Worm (Caenorhabditis elegans) whole organism, L3 larva: ENCODE results near the gene srbc-38.

Experiments
- R02D3.7 ChIP-seq: fragments of 150-350 bp; optimal IDR thresholded peaks from 2 replicates; lab custom pipeline; 2014; ENCODE audit warnings: missing biosample characterization, missing genetic modification characterization
- ZK546.5 ChIP-seq: sonication (generic microtip); optimal IDR thresholded peaks from 2 replicates; lab custom pipeline; 2017; ENCODE audit warnings: missing biosample characterization, missing genetic modification characterization
- aly-2 ChIP-seq: fragments of 150-350 bp; optimal IDR thresholded peaks from 2 replicates; lab custom pipeline; 2014; ENCODE audit warnings: missing biosample characterization, missing genetic modification characterization
- ceh-16 ChIP-seq: sonication (generic microtip); optimal IDR thresholded peaks from 2 replicates; lab custom pipeline; 2017; ENCODE audit warnings: missing biosample characterization, missing genetic modification characterization
- ceh-82 ChIP-seq: fragments of 150-350 bp; optimal IDR thresholded peaks from 2 replicates; lab custom pipeline; 2014; ENCODE audit warnings: missing biosample characterization, missing genetic modification characterization
- daf-12 ChIP-seq: fragments of 150-350 bp; optimal IDR thresholded peaks from 2 replicates; lab custom pipeline; 2014; ENCODE audit warnings: missing biosample characterization, missing genetic modification reagents, missing genetic modification characterization
- egl-27 ChIP-seq: sonication (generic microtip); optimal IDR thresholded peaks from 4 replicates; lab custom pipeline; 2017; ENCODE audit warnings: missing biosample characterization, missing genetic modification reagents, missing genetic modification characterization
- egl-5 ChIP-seq: fragments of 150-350 bp; optimal IDR thresholded peaks from 2 replicates; lab custom pipeline; 2017; ENCODE audit warnings: missing biosample characterization, missing genetic modification reagents, missing genetic modification characterization, inconsistent platforms
- elt-1 ChIP-seq: fragments of 150-350 bp; optimal IDR thresholded peaks from 2 replicates; lab custom pipeline; 2014; ENCODE audit warnings: missing biosample characterization, missing genetic modification characterization
- elt-2 ChIP-seq: sonication (generic microtip); optimal IDR thresholded peaks from 2 replicates; lab custom pipeline; 2016; ENCODE audit warnings: missing genetic modification reagents, mild to moderate bottlenecking, missing genetic modification characterization, missing compliant biosample characterization
- eor-1 ChIP-seq, 2 experiments: fragments of 150-350 bp; optimal IDR thresholded peaks; 2 replicates each; lab custom pipeline; 2014 to 2018; ENCODE audit warnings: missing biosample characterization in 2 of 2, missing genetic modification characterization in 2 of 2
- fkh-2 ChIP-seq: fragments of 150-350 bp; optimal IDR thresholded peaks from 2 replicates; lab custom pipeline; 2014; ENCODE audit warnings: missing biosample characterization, missing genetic modification reagents, missing genetic modification characterization
- fos-1 ChIP-seq: fragments of 150-350 bp; optimal IDR thresholded peaks from 2 replicates; lab custom pipeline; 2014; ENCODE audit warnings: missing biosample characterization, missing genetic modification characterization
- hmg-11 ChIP-seq: sonication (generic microtip); optimal IDR thresholded peaks from 2 replicates; lab custom pipeline; 2016; ENCODE audit warnings: missing genetic modification characterization, missing compliant biosample characterization
- jun-1 ChIP-seq: fragments of 150-350 bp; optimal IDR thresholded peaks from 2 replicates; lab custom pipeline; 2014; ENCODE audit warnings: missing biosample characterization, missing genetic modification reagents, missing genetic modification characterization
- lin-39 ChIP-seq: fragments of 150-350 bp; optimal IDR thresholded peaks from 2 replicates; lab custom pipeline; 2018; ENCODE audit warnings: missing biosample characterization, missing genetic modification reagents, missing genetic modification characterization
- mdl-1 ChIP-seq: fragments of 150-350 bp; optimal IDR thresholded peaks from 2 replicates; lab custom pipeline; 2014; ENCODE audit warnings: missing biosample characterization, missing genetic modification characterization
- mml-1 ChIP-seq: fragments of 150-350 bp; sonication (generic microtip); optimal IDR thresholded peaks from 3 replicates; lab custom pipeline; 2014; ENCODE audit warnings: missing biosample characterization, missing genetic modification characterization
- nhr-11 ChIP-seq: fragments of 150-350 bp; optimal IDR thresholded peaks from 2 replicates; lab custom pipeline; 2014; ENCODE audit warnings: missing biosample characterization, missing genetic modification characterization
- nhr-23 ChIP-seq: fragments of 150-350 bp; optimal IDR thresholded peaks from 2 replicates; lab custom pipeline; 2014; ENCODE audit warnings: missing biosample characterization, missing genetic modification reagents, missing genetic modification characterization
- nhr-237 ChIP-seq: fragments of 150-350 bp; optimal IDR thresholded peaks from 2 replicates; lab custom pipeline; 2014; ENCODE audit warnings: missing biosample characterization, missing genetic modification characterization
- nhr-28 ChIP-seq: fragments of 150-350 bp; optimal IDR thresholded peaks from 2 replicates; lab custom pipeline; 2014; ENCODE audit warnings: missing biosample characterization, missing genetic modification characterization
- nhr-67 ChIP-seq: fragments of 150-350 bp; optimal IDR thresholded peaks from 2 replicates; lab custom pipeline; 2014; ENCODE audit warnings: missing biosample characterization, missing genetic modification characterization
- nhr-76 ChIP-seq: fragments of 150-350 bp; sonication (generic microtip); optimal IDR thresholded peaks from 5 replicates; lab custom pipeline; 2014; ENCODE audit warnings: missing biosample characterization, missing genetic modification characterization
- nhr-77 ChIP-seq: fragments of 150-350 bp; optimal IDR thresholded peaks from 2 replicates; lab custom pipeline; 2014; ENCODE audit warnings: missing biosample characterization, missing genetic modification characterization
- pha-4 ChIP-seq: fragments of 150-350 bp; optimal IDR thresholded peaks from 2 replicates; lab custom pipeline; 2014; ENCODE audit warnings: missing biosample characterization, missing genetic modification reagents, missing genetic modification characterization
- pqm-1 ChIP-seq: fragments of 150-350 bp; optimal IDR thresholded peaks from 2 replicates; lab custom pipeline; 2017; ENCODE audit warnings: missing biosample characterization, missing genetic modification characterization, inconsistent platforms
- skn-1 ChIP-seq: fragments of 150-350 bp; optimal IDR thresholded peaks from 2 replicates; lab custom pipeline; 2014; ENCODE audit warnings: missing biosample characterization, missing genetic modification characterization
- snpc-4 ChIP-seq: fragments of 150-350 bp; optimal IDR thresholded peaks from 2 replicates; lab custom pipeline; 2014; ENCODE audit warnings: missing biosample characterization, missing genetic modification characterization
- tbx-2 ChIP-seq: sonication (generic microtip); optimal IDR thresholded peaks from 2 replicates; lab custom pipeline; 2016; ENCODE audit warnings: mild to moderate bottlenecking, missing genetic modification characterization, missing compliant biosample characterization
- unc-39 ChIP-seq: sonication (generic microtip); optimal IDR thresholded peaks from 4 replicates; lab custom pipeline; 2017; ENCODE audit warnings: missing biosample characterization, missing genetic modification characterization
- zag-1 ChIP-seq: fragments of 150-350 bp; optimal IDR thresholded peaks from 2 replicates; lab custom pipeline; 2014; ENCODE audit warnings: missing biosample characterization, missing genetic modification characterization
- ztf-11 ChIP-seq: fragments of 150-350 bp; optimal IDR thresholded peaks from 2 replicates; lab custom pipeline; 2014; ENCODE audit warnings: missing biosample characterization, missing genetic modification characterization
- ztf-4 ChIP-seq: fragments of 150-350 bp; optimal IDR thresholded peaks from 2 replicates; lab custom pipeline; 2014; ENCODE audit warnings: missing biosample characterization, missing genetic modification characterization

Gene srbc-38

ce11 chrV:706918-707317 is at the start of gene srbc-38:
Gene srbc-38, plus strand, starts transcription at chrV:707218.
- TF ChIP-seq ztf-11 (tag; lab: Kevin White, UChicago) (no peak), hmg-11 (tag; lab: Kevin White, UChicago) (no peak), ZK546.5 (tag; lab: Kevin White, UChicago) (no peak), aly-2 (tag; lab: Kevin White, UChicago) (no peak), mdl-1 (tag; lab: Kevin White, UChicago) (no peak), R02D3.7 (tag; lab: Kevin White, UChicago) (no peak), zag-1 (tag; lab: Kevin White, UChicago) (no peak), lin-39 (tag; lab: Kevin White, UChicago) (no peak), snpc-4 (tag; lab: Kevin White, UChicago) (no peak), ceh-16 (tag; lab: Kevin White, UChicago) (no peak), nhr-237 (tag; lab: Kevin White, UChicago) (no peak), egl-5 (no peak)

- no peak for TF ChIP-seq pha-4 (tag; lab: Kevin White, UChicago)
Measured at ce11 chrV:657678-658077, 49.3 kb upstream of the srbc-38 start, which contains the start of gene srh-246. Gene srh-246, minus strand, starts transcription at chrV:657778.

- TF ChIP-seq pqm-1 (tag; lab: Kevin White, UChicago) (no peak), nhr-76 (no peak), mdl-1 (tag; lab: Kevin White, UChicago) (no peak), ceh-82 (tag; lab: Kevin White, UChicago) (no peak), elt-1 (tag; lab: Kevin White, UChicago) (no peak), nhr-28 (tag; lab: Kevin White, UChicago) (no peak), zag-1 (tag; lab: Kevin White, UChicago) (no peak), elt-2 (tag; lab: Kevin White, UChicago) (no peak), unc-39 (tag; lab: Kevin White, UChicago) (no peak), egl-5 (no peak), fos-1 (tag; lab: Kevin White, UChicago) (no peak), lin-39 (tag; lab: Kevin White, UChicago) (no peak), egl-27 (no peak), tbx-2 (tag; lab: Kevin White, UChicago) (no peak), nhr-237 (tag; lab: Kevin White, UChicago) (no peak), nhr-11 (no peak), ztf-4 (no peak)
Measured at ce11 chrV:660210-660609, 46.8 kb upstream of the srbc-38 start, which contains the start of gene F31F4.17. Gene F31F4.17, minus strand, starts transcription at chrV:660310.

ce11 chrV:664337-664847 is 42.6 kb upstream of the srbc-38 start, which contains the start of the genes F31F4.11 and srh-266:
Gene F31F4.11, minus strand, starts transcription at chrV:664437.
Gene srh-266, plus strand, starts transcription at chrV:664797.
- TF ChIP-seq daf-12 (tag; lab: Kevin White, UChicago) (no peak), jun-1 (no peak), nhr-67 (tag; lab: Kevin White, UChicago) (no peak), snpc-4 (tag; lab: Kevin White, UChicago) (no peak), fos-1 (tag; lab: Kevin White, UChicago) (no peak), skn-1 (no peak), hmg-11 (tag; lab: Kevin White, UChicago) (no peak), elt-1 (tag; lab: Kevin White, UChicago) (no peak), mml-1 (tag; lab: Kevin White, UChicago) (no peak), R02D3.7 (tag; lab: Kevin White, UChicago) (no peak), nhr-237 (tag; lab: Kevin White, UChicago) (no peak), nhr-76 (no peak), nhr-23 (tag; lab: Kevin White, UChicago) (no peak), fkh-2 (no peak), egl-5 (no peak), mdl-1 (tag; lab: Kevin White, UChicago) (no peak)

ce11 chrV:667459-667858 is 39.6 kb upstream of the srbc-38 start, which contains the start of gene nhr-180:
Gene nhr-180, minus strand, starts transcription at chrV:667510.
- TF ChIP-seq hmg-11 (tag; lab: Kevin White, UChicago): no peak
- TF ChIP-seq ztf-4: no peak
- TF ChIP-seq pqm-1 (tag; lab: Kevin White, UChicago): peak; percentile 16
- no peak for TF ChIP-seq nhr-77 (tag; lab: Kevin White, UChicago)
- TF ChIP-seq lin-39 (tag; lab: Kevin White, UChicago): no peak
- no peak for TF ChIP-seq nhr-11
- TF ChIP-seq eor-1 (tag; optimal IDR thresholded peaks at IDR 0.05; lab: Kevin White, UChicago): no peak
- TF ChIP-seq elt-2 (tag; lab: Kevin White, UChicago): peak; percentile 50
